Worm (Caenorhabditis elegans) whole organism, mixed stage, embryonic: Measurements from ENCODE around the gene pnk-4.

Experiments
- bed-3 ChIP-seq: fragments of 200-800 bp; sonication (Bioruptor generic); optimal IDR thresholded peaks from 3 replicates; lab custom pipeline; 2018; ENCODE audit warnings: mild to moderate bottlenecking, missing genetic modification characterization, moderate library complexity, missing compliant biosample characterization
- blmp-1 ChIP-seq: fragments of 150-350 bp; optimal IDR thresholded peaks from 2 replicates; lab custom pipeline; 2014; ENCODE audit warnings: missing biosample characterization, missing genetic modification characterization
- ceh-43 ChIP-seq: fragments of 200-800 bp; sonication (Bioruptor generic); optimal IDR thresholded peaks from 2 replicates; lab custom pipeline; 2018; ENCODE audit warnings: mild to moderate bottlenecking, missing genetic modification characterization, moderate library complexity, missing compliant biosample characterization
- ceh-83 ChIP-seq: fragments of 200-800 bp; sonication (Bioruptor generic); optimal IDR thresholded peaks from 2 replicates; lab custom pipeline; 2018; ENCODE audit warnings: mild to moderate bottlenecking, missing genetic modification characterization, missing compliant biosample characterization
- ces-1 ChIP-seq: fragments of 150-350 bp; optimal IDR thresholded peaks from 2 replicates; lab custom pipeline; 2014; ENCODE audit warnings: missing biosample characterization, missing genetic modification reagents, missing genetic modification characterization
- cnd-1 ChIP-seq: fragments of 200-800 bp; sonication (Bioruptor generic); optimal IDR thresholded peaks from 2 replicates; lab custom pipeline; 2018; ENCODE audit warnings: mild to moderate bottlenecking, missing genetic modification characterization, missing compliant biosample characterization
- drap-1 ChIP-seq: fragments of 200-800 bp; sonication (Bioruptor generic); optimal IDR thresholded peaks from 3 replicates; lab custom pipeline; 2018; ENCODE audit warnings: mild to moderate bottlenecking, missing genetic modification characterization, missing compliant biosample characterization
- elt-1 ChIP-seq: sonication (generic microtip); optimal IDR thresholded peaks from 2 replicates; lab custom pipeline; 2017; ENCODE audit warnings: missing genetic modification characterization, mild to moderate bottlenecking, missing compliant biosample characterization, antibody characterized with exemption, moderate library complexity, borderline replicate concordance; ENCODE audit not compliant: insufficient read depth
- elt-3 ChIP-seq: fragments of 150-350 bp; optimal IDR thresholded peaks from 2 replicates; lab custom pipeline; 2014; ENCODE audit warnings: missing biosample characterization, missing genetic modification characterization
- ham-2 ChIP-seq: fragments of 200-800 bp; sonication (Bioruptor generic); optimal IDR thresholded peaks from 2 replicates; lab custom pipeline; 2018; ENCODE audit warnings: mild to moderate bottlenecking, missing genetic modification characterization, missing compliant biosample characterization
- lin-13 ChIP-seq: fragments of 150-350 bp; optimal IDR thresholded peaks from 2 replicates; lab custom pipeline; 2014; ENCODE audit warnings: missing biosample characterization, missing genetic modification characterization
- lin-32 ChIP-seq: fragments of 200-800 bp; sonication (Bioruptor generic); optimal IDR thresholded peaks from 2 replicates; lab custom pipeline; 2018; ENCODE audit warnings: mild to moderate bottlenecking, missing genetic modification characterization, missing compliant biosample characterization
- lsy-2 ChIP-seq: fragments of 150-350 bp; optimal IDR thresholded peaks from 2 replicates; lab custom pipeline; 2014; ENCODE audit warnings: missing biosample characterization, missing genetic modification characterization
- mep-1 ChIP-seq: fragments of 150-350 bp; optimal IDR thresholded peaks from 2 replicates; lab custom pipeline; 2017; ENCODE audit warnings: missing biosample characterization, missing genetic modification reagents, missing genetic modification characterization, inconsistent platforms
- nhr-12 ChIP-seq: fragments of 150-350 bp; optimal IDR thresholded peaks from 2 replicates; lab custom pipeline; 2014; ENCODE audit warnings: missing biosample characterization, missing genetic modification characterization
- nhr-2 ChIP-seq: fragments of 150-350 bp; optimal IDR thresholded peaks from 2 replicates; lab custom pipeline; 2014; ENCODE audit warnings: missing biosample characterization, missing genetic modification characterization
- nhr-237 ChIP-seq: fragments of 150-350 bp; optimal IDR thresholded peaks from 2 replicates; lab custom pipeline; 2014; ENCODE audit warnings: missing biosample characterization, missing genetic modification characterization
- nhr-28 ChIP-seq: fragments of 150-350 bp; optimal IDR thresholded peaks from 2 replicates; lab custom pipeline; 2014; ENCODE audit warnings: missing biosample characterization, missing genetic modification characterization
- nhr-76 ChIP-seq: sonication (generic microtip); optimal IDR thresholded peaks from 2 replicates; lab custom pipeline; 2017; ENCODE audit warnings: missing biosample characterization, missing genetic modification characterization
- pha-4 ChIP-seq: fragments of 150-350 bp; optimal IDR thresholded peaks from 2 replicates; lab custom pipeline; 2018; ENCODE audit warnings: missing biosample characterization, missing genetic modification reagents, missing genetic modification characterization
- sem-2 ChIP-seq: fragments of 200-800 bp; sonication (Bioruptor generic); optimal IDR thresholded peaks from 2 replicates; lab custom pipeline; 2018; ENCODE audit warnings: mild to moderate bottlenecking, missing genetic modification characterization, missing compliant biosample characterization
- snpc-4 ChIP-seq: fragments of 150-350 bp; optimal IDR thresholded peaks from 2 replicates; lab custom pipeline; 2014; ENCODE audit warnings: missing biosample characterization, missing genetic modification characterization
- sptf-1 ChIP-seq: sonication (generic microtip); optimal IDR thresholded peaks from 2 replicates; lab custom pipeline; 2017; ENCODE audit warnings: mild to moderate bottlenecking, missing genetic modification characterization, moderate library complexity, missing compliant biosample characterization
- tbx-8 ChIP-seq: fragments of 200-800 bp; sonication (Bioruptor generic); optimal IDR thresholded peaks from 2 replicates; lab custom pipeline; 2018; ENCODE audit warnings: mild to moderate bottlenecking, missing genetic modification characterization, moderate library complexity, missing compliant biosample characterization
- unc-120 ChIP-seq: sonication (generic microtip); optimal IDR thresholded peaks from 2 replicates; lab custom pipeline; 2017; ENCODE audit warnings: missing genetic modification characterization, missing compliant biosample characterization; ENCODE audit not compliant: poor library complexity, severe bottlenecking
- unc-39 ChIP-seq: fragments of 150-350 bp; optimal IDR thresholded peaks from 2 replicates; lab custom pipeline; 2014; ENCODE audit warnings: missing biosample characterization, missing genetic modification characterization
- ztf-11 ChIP-seq: fragments of 150-350 bp; optimal IDR thresholded peaks from 2 replicates; lab custom pipeline; 2014; ENCODE audit warnings: missing biosample characterization, missing genetic modification characterization

The pnk-4 gene

ce11 chrX:5093997-5094396, 6.4 kb downstream of the pnk-4 start:
- TF ChIP-seq tbx-8 (GFP tag; lab: Kevin White, UChicago) (no peak), lsy-2 (tag; lab: Kevin White, UChicago) (no peak), pha-4 (tag; lab: Kevin White, UChicago) (no peak), nhr-28 (tag; lab: Kevin White, UChicago) (no peak), elt-1 (no peak), ztf-11 (tag; lab: Kevin White, UChicago) (no peak), sem-2 (no peak), ham-2 (no peak), nhr-2 (no peak), snpc-4 (tag; lab: Kevin White, UChicago) (no peak), lin-13 (tag; lab: Kevin White, UChicago) (no peak)

DNA sequence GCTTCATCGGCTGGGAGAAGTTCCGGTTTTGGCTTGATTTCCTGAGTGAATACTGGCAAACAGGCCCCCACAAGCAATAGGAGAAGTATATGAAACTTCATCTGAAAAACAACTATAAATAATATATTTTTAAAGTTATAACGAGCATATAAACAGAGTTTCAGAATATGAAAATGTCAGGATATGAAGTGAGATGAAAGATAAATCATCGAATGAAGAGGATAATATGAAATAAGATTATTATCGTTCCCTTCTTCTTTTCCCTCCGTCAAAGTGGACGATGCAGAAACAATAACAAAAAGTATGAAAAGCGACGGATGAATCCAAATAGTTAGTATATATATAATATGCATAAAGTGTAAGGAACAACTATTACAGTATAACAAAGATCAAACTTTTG, 9.3 kb downstream of the pnk-4 start, which contains the start of gene acn-1:
Gene acn-1, minus strand, starts transcription at position 101 of the 400 bp plus-strand sequence.
- TF ChIP-seq tbx-8 (GFP tag; lab: Kevin White, UChicago) = no peak
- no peak for TF ChIP-seq snpc-4 (tag; lab: Kevin White, UChicago)
- no peak for TF ChIP-seq lsy-2 (tag; lab: Kevin White, UChicago)
- TF ChIP-seq mep-1 (tag; lab: Kevin White, UChicago) = no peak
- no peak for TF ChIP-seq sptf-1
- TF ChIP-seq nhr-12 (tag; lab: Kevin White, UChicago) = no peak
- no peak for TF ChIP-seq blmp-1 (tag; lab: Kevin White, UChicago)
- no peak for TF ChIP-seq bed-3 (GFP tag; lab: Kevin White, UChicago)
- TF ChIP-seq cnd-1 (tag; lab: Kevin White, UChicago) = no peak
- TF ChIP-seq ces-1 (GFP tag; lab: Kevin White, UChicago) = no peak
- TF ChIP-seq ham-2 = no peak
- TF ChIP-seq ceh-43 (GFP tag; lab: Kevin White, UChicago) = no peak
- TF ChIP-seq nhr-237 (tag; lab: Kevin White, UChicago) = no peak
- no peak for TF ChIP-seq unc-120

DNA sequence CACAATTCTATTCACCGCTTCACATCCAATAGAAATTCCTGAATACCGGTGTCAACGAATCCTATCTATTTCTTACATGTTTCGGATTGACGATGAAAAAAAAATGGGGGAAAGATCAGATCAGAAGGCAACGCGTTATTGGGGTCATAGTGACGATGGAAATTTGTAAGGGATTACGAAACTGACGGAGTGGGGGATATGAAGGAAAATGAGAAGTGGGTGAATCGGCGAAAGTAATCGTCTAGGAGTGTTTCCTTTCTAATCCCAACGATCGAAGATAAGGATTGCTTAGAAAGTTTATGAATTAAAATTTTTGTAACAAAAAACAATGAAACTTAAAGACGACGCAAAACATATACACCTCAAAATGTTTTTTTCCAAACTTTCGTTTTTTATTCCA, 11.3 kb downstream of the pnk-4 start:
- TF ChIP-seq unc-39 (tag; lab: Kevin White, UChicago) (no peak), elt-1 (peak; percentile 21)

DNA sequence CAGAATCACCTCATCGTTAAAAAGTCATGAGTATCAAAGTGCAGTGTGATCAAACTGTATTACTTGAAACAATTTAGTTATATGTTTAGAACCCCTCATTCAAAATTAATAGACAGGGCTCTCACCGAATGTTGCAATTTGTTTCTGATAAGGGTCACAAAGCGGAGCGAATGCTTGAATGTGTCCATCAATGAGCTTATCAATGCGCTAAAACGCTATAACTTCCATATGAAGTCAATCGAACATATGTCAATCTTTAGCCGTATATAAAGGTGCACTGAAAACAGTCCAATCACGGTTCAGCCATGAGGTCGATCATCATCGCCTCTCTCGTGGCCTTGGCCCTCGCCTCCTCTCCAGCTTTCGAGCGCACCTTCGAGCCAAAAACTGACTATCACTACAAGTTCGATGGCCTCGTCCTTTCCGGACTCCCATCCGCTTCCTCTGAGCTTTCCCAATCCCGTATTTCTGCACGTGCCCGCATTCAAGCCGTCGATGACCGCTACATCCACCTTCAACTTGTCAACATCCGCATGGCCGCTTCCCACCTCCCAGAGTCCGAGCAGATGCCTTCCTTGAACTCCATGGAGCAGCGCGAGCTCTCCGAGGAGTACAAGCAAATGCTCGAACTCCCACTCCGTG, 13.2 kb downstream of the pnk-4 start, which contains the start of gene vit-2:
Gene vit-2, plus strand, starts transcription at position 305 of the 642 bp plus-strand sequence.
- TF ChIP-seq bed-3 (GFP tag; lab: Kevin White, UChicago) = no peak
- no peak for TF ChIP-seq blmp-1 (tag; lab: Kevin White, UChicago)
- no peak for TF ChIP-seq ces-1 (GFP tag; lab: Kevin White, UChicago)
- no peak for TF ChIP-seq lsy-2 (tag; lab: Kevin White, UChicago)
- TF ChIP-seq nhr-2 = no peak
- no peak for TF ChIP-seq elt-3 (tag; lab: Kevin White, UChicago)

- TF ChIP-seq lsy-2 (tag; lab: Kevin White, UChicago) = no peak
- TF ChIP-seq ceh-83 (GFP tag; lab: Kevin White, UChicago) = no peak
- TF ChIP-seq lin-32 (GFP tag; lab: Kevin White, UChicago) = no peak
- TF ChIP-seq snpc-4 (tag; lab: Kevin White, UChicago) = no peak
- TF ChIP-seq sptf-1 = no peak
- no peak for TF ChIP-seq unc-39 (tag; lab: Kevin White, UChicago)
- TF ChIP-seq nhr-76 = no peak
- TF ChIP-seq pha-4 (tag; lab: Kevin White, UChicago) = no peak
- no peak for TF ChIP-seq drap-1 (GFP tag; lab: Kevin White, UChicago)
- no peak for TF ChIP-seq tbx-8 (GFP tag; lab: Kevin White, UChicago)
Observed at ce11 chrX:5102338-5102737, 14.7 kb downstream of the pnk-4 start.

DNA sequence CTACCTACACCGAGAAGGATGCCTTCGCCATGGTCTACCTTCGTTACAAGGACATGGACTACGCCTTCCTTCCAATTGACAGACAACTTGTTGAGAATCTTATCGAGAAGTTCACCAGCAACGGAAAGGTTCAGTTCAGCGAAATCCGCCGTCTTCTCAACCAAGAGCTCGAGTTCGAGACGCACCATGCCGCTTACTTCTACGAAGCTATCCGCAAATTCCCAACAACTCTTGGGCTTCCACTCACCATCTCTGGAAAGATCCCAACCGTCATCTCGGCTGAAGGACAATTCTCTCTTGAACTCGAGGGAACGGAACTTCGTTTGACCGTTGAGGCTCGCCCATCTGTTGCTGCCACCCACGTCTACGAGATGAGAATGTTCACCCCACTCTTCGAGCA, 15.8 kb downstream of the pnk-4 start:
- TF ChIP-seq nhr-12 (tag; lab: Kevin White, UChicago) = no peak
- no peak for TF ChIP-seq unc-120
- no peak for TF ChIP-seq ham-2
- no peak for TF ChIP-seq ceh-83 (GFP tag; lab: Kevin White, UChicago)
- no peak for TF ChIP-seq pha-4 (tag; lab: Kevin White, UChicago)
